Fruit fly (Drosophila melanogaster): ENCODE results near the gene CG31915.

CG31915 gene

dm6 chr2L:5541935-5542685, 14.2 kb downstream of the CG31915 start, which contains the start of the genes Hel25E and Lam (continued):
- TF ChIP-seq Sox102F (GFP tag; optimal IDR thresholded peaks at IDR 0.05) (no peak), CG12391 (tag; optimal IDR thresholded peaks at IDR 0.05) (peak; percentile 63), slp2 (GFP tag; optimal IDR thresholded peaks at IDR 0.05) (no peak), CHES-1-like (GFP tag; optimal IDR thresholded peaks at IDR 0.05) (peak; percentile 42), CG2875 (GFP tag; optimal IDR thresholded peaks at IDR 0.05) (no peak), Fer2 (tag; optimal IDR thresholded peaks at IDR 0.05) (no peak), bab2 (GFP tag; optimal IDR thresholded peaks at IDR 0.05) (no peak), Lhr (GFP tag; optimal IDR thresholded peaks at IDR 0.05) (peak; percentile 55), CG11398 (GFP tag; optimal IDR thresholded peaks at IDR 0.05) (no peak), CG10979 (tag; optimal IDR thresholded peaks at IDR 0.05) (no peak), stc (GFP tag; IDR thresholded peaks at IDR 0.05) (no peak), CG6689 (GFP tag; IDR thresholded peaks at IDR 0.05) (no peak), YL-1 (GFP tag; optimal IDR thresholded peaks at IDR 0.05) (peak; percentile 58), CG6272 (GFP tag; IDR thresholded peaks at IDR 0.05) (no peak), h (optimal IDR thresholded peaks at IDR 0.05) (no peak), salm (tag; optimal IDR thresholded peaks at IDR 0.05) (no peak), Xbp1 (GFP tag; optimal IDR thresholded peaks at IDR 0.05) (no peak), CG10366 (GFP tag; IDR thresholded peaks at IDR 0.05) (no peak), chn (GFP tag; optimal IDR thresholded peaks at IDR 0.05) (peak; percentile 24), CG3847 (GFP tag; IDR thresholded peaks at IDR 0.05) (peak; percentile 69), Myb (GFP tag; optimal IDR thresholded peaks at IDR 0.05) (peak; percentile 43), Doc3 (GFP tag; IDR thresholded peaks at IDR 0.05; ENCODE audit: partially characterized antibody) (peak; percentile 87), mirr (GFP tag; optimal IDR thresholded peaks at IDR 0.05) (no peak), Atf-2 (GFP tag; optimal IDR thresholded peaks at IDR 0.05) (no peak), CG12659 (GFP tag; optimal IDR thresholded peaks at IDR 0.05) (peak; percentile 61), D19A (tag; optimal IDR thresholded peaks at IDR 0.05) (no peak), CG1024 (GFP tag; IDR thresholded peaks at IDR 0.05) (no peak), CG33557 (GFP tag; optimal IDR thresholded peaks at IDR 0.05) (no peak), sqz (GFP tag; optimal IDR thresholded peaks at IDR 0.05) (no peak)

DNA sequence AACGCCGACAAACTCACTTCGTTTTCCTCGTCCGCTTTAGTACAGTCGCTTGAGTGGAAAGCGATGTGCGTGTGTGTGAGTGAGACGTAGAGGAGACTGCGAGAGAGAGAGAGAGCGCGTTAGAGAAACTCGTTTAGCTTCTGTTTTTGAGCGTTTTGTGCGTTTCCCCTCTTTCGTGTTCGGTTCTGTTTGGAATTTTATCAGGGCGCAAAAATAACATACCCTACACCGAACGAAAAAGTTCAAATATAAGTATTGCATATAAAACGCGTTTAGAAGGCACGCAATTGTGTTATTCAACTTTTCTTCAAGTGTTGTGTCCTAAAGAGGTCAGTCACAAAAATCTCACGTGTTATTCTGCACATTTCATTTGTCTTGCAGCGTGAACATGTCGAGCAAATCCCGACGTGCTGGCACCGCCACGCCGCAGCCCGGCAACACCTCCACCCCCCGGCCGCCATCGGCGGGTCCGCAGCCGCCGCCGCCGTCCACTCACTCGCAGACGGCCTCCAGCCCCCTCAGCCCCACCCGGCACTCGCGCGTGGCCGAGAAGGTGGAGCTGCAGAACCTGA, 15.1 kb downstream of the CG31915 start:
- TF ChIP-seq CG2875 (GFP tag; optimal IDR thresholded peaks at IDR 0.05), result no peak
- TF ChIP-seq Xrp1 (GFP tag; IDR thresholded peaks at IDR 0.05), result peak; percentile 61; the same call in 1 of the 2 replicates
- TF ChIP-seq CG4617 (GFP tag; optimal IDR thresholded peaks at IDR 0.05; ENCODE audit: borderline replicate concordance), result no peak
- TF ChIP-seq chm (GFP tag; IDR thresholded peaks at IDR 0.05), result peak; percentile 36; the same call in 1 of the 2 replicates
- peak; percentile 26 for TF ChIP-seq CG13296 (GFP tag; optimal IDR thresholded peaks at IDR 0.05)
- peak; percentile 8 for TF ChIP-seq CG17829 (tag; optimal IDR thresholded peaks at IDR 0.05)
- 0 out of 2 replicates have a peak, but pooled peaks have one; percentile 36 for TF ChIP-seq CG5953 (GFP tag; IDR thresholded peaks at IDR 0.05)
- TF ChIP-seq CG7357 (GFP tag; IDR thresholded peaks at IDR 0.05), result peak; percentile 31; the same call in 1 of the 3 replicates
- no peak for TF ChIP-seq CG8478 (optimal IDR thresholded peaks at IDR 0.05)
- TF ChIP-seq trem (tag; optimal IDR thresholded peaks at IDR 0.05), result peak; percentile 26
- peak; percentile 54; the same call in 1 of the 2 replicates for TF ChIP-seq sisA (GFP tag; IDR thresholded peaks at IDR 0.05)
- TF ChIP-seq slbo (GFP tag; IDR thresholded peaks at IDR 0.05), result peak; percentile 71
- no peak for TF ChIP-seq Lpt (GFP tag; optimal IDR thresholded peaks at IDR 0.05)
- TF ChIP-seq CG15073 (GFP tag; optimal IDR thresholded peaks at IDR 0.05), result no peak
- TF ChIP-seq p53 (GFP tag; optimal IDR thresholded peaks at IDR 0.05), result peak; percentile 61
- TF ChIP-seq Fer3 (tag; optimal IDR thresholded peaks at IDR 0.05), result peak; percentile 37
- peak; percentile 54 for TF ChIP-seq CG17385 (GFP tag; optimal IDR thresholded peaks at IDR 0.05)
- TF ChIP-seq lab (GFP tag; optimal IDR thresholded peaks at IDR 0.05), result no peak
- no peak for TF ChIP-seq CG17568 (GFP tag; optimal IDR thresholded peaks at IDR 0.05)
- TF ChIP-seq CG34224 (GFP tag; IDR thresholded peaks at IDR 0.05; ENCODE audit: partially characterized antibody), result no peak
- no peak for TF ChIP-seq tna (GFP tag; IDR thresholded peaks at IDR 0.05; ENCODE audit: partially characterized antibody)
- TF ChIP-seq gfzf (GFP tag; optimal IDR thresholded peaks at IDR 0.05), result no peak
